Worm (Caenorhabditis elegans): ENCODE data around the gene clec-179.

DNA sequence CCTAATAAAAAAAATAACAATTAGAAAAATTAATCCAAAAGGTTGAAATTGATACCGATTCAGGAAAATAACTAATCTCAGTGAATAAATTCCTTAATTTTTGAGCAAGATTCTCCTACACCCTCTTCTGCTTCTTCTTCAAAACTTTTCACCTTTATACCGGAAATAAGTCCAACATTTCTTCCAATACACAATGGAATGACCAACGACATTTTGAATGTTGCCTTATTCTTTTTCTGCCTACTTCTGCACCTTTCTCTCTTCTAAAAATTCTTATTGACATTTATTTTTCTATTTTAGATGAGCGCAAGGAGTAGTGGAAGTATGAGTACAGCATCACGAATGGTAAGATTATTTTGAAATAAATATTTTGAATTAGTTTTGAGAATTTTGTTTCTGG is 12.4 kb upstream of the clec-179 start, which contains the start of gene unc-8:
- TF ChIP-seq C38D4.7 (GFP tag; optimal IDR thresholded peaks at IDR 0.05) (no peak), dmd-4 (tag; optimal IDR thresholded peaks at IDR 0.05; ENCODE audit: borderline replicate concordance) (no peak), nhr-11 (tag; optimal IDR thresholded peaks at IDR 0.05) (no peak), hlh-30 (tag; optimal IDR thresholded peaks at IDR 0.05; ENCODE audit: insufficient read depth) (no peak), F13H6.1 (tag; optimal IDR thresholded peaks at IDR 0.05) (no peak), ama-1 (optimal IDR thresholded peaks at IDR 0.05) (no peak), unc-86 (tag; optimal IDR thresholded peaks at IDR 0.05) (no peak), sox-4 (tag; optimal IDR thresholded peaks at IDR 0.05) (no peak), ttx-3 (tag; optimal IDR thresholded peaks at IDR 0.05) (no peak)
